Fruit fly (Drosophila melanogaster): ENCODE results near the gene CG43861.

CG43861 gene

dm6 chr2L:20066233-20066650, 49.2 kb upstream of the CG43861 start, which contains the start of gene bwa (continued):
- TF ChIP-seq Elba2 (GFP tag; optimal IDR thresholded peaks at IDR 0.05) (no peak), Ets97D (GFP tag; optimal IDR thresholded peaks at IDR 0.05) (peak; percentile 58), esg (GFP tag; conservative IDR thresholded peaks at IDR 0.05) (no peak), crc (GFP tag; optimal IDR thresholded peaks at IDR 0.05) (no peak)

DNA sequence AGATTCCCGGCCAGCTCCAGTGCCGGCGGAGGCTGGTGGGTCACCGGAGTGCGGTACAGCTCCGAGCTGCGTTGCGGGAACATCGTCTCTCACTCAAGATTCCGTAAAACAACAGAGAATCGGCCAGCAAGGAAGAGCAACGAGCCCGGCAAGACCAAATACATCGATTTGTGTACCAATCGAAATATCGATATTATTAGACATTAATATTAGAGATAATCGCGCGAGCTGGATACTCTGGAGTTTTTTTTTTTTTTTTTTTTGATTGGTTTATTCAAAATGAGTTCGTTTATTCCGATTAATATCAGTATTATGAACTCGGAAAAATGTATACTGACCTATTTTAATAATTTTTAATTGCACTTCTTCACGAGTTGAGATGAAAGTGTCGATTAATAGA, 48.4 kb upstream of the CG43861 start, which contains the start of gene vls:
Gene vls, minus strand, starts transcription at position 164 of the 400 bp plus-strand sequence.
- TF ChIP-seq ro (GFP tag; IDR thresholded peaks at IDR 0.05) (no peak), bigmax (GFP tag; optimal IDR thresholded peaks at IDR 0.05) (no peak), CG15514 (GFP tag; optimal IDR thresholded peaks at IDR 0.05) (peak; percentile 12), CG1792 (GFP tag; optimal IDR thresholded peaks at IDR 0.05) (no peak), CG10979 (tag; optimal IDR thresholded peaks at IDR 0.05) (no peak), CG2129 (GFP tag; IDR thresholded peaks at IDR 0.05; ENCODE audit: partially characterized antibody) (peak; percentile 60), pzg (GFP tag; optimal IDR thresholded peaks at IDR 0.05) (peak; percentile 31), sqz (GFP tag; optimal IDR thresholded peaks at IDR 0.05) (peak; percentile 84), Mad (GFP tag; optimal IDR thresholded peaks at IDR 0.05) (no peak), row (GFP tag; IDR thresholded peaks at IDR 0.05) (peak; percentile 55), CG34224 (GFP tag; IDR thresholded peaks at IDR 0.05; ENCODE audit: partially characterized antibody) (peak; percentile 84), gro (GFP tag; optimal IDR thresholded peaks at IDR 0.05) (no peak), Sry-δ (GFP tag; optimal IDR thresholded peaks at IDR 0.05) (peak; percentile 68), CG10366 (GFP tag; IDR thresholded peaks at IDR 0.05) (no peak), trem (tag; optimal IDR thresholded peaks at IDR 0.05) (peak; percentile 29), nerfin-2 (GFP tag; IDR thresholded peaks at IDR 0.05; ENCODE audit: partially characterized antibody) (peak; percentile 63), CG18262 (tag; optimal IDR thresholded peaks at IDR 0.05) (no peak), HLH4C (GFP tag; IDR thresholded peaks at IDR 0.05; ENCODE audit: partially characterized antibody) (peak; percentile 80), jumu (GFP tag; optimal IDR thresholded peaks at IDR 0.05) (no peak), CG14667 (GFP tag; IDR thresholded peaks at IDR 0.05) (no peak), CG3065 (GFP tag; optimal IDR thresholded peaks at IDR 0.05) (no peak), CG10267 (tag; optimal IDR thresholded peaks at IDR 0.05) (no peak), CG10654 (GFP tag; optimal IDR thresholded peaks at IDR 0.05) (no peak), CG7963 (GFP tag; IDR thresholded peaks at IDR 0.05; ENCODE audit: partially characterized antibody) (peak; percentile 55; the same call in 1 of the 3 replicates), shn (GFP tag; optimal IDR thresholded peaks at IDR 0.05) (no peak), amos (GFP tag; IDR thresholded peaks at IDR 0.05; ENCODE audit: partially characterized antibody) (peak; percentile 78), vnd (GFP tag; IDR thresholded peaks at IDR 0.05; ENCODE audit: partially characterized antibody) (peak; percentile 75), Dfd (GFP tag; optimal IDR thresholded peaks at IDR 0.05) (no peak), Dp (GFP tag; optimal IDR thresholded peaks at IDR 0.05) (peak; percentile 19), CG17568 (GFP tag; optimal IDR thresholded peaks at IDR 0.05) (no peak), CG4328 (GFP tag; optimal IDR thresholded peaks at IDR 0.05) (no peak), D19A (tag; optimal IDR thresholded peaks at IDR 0.05) (peak; percentile 39), CG16863 (GFP tag; optimal IDR thresholded peaks at IDR 0.05) (no peak), Dll (GFP tag; IDR thresholded peaks at IDR 0.05; ENCODE audit: partially characterized antibody) (peak; percentile 87), inv (GFP tag; IDR thresholded peaks at IDR 0.05; ENCODE audit: partially characterized antibody) (peak; percentile 50), CG14860 (GFP tag; IDR thresholded peaks at IDR 0.05; ENCODE audit: partially characterized antibody) (peak; percentile 73), BEAF-32 (GFP tag; optimal IDR thresholded peaks at IDR 0.05) (peak; percentile 73), C15 (GFP tag; IDR thresholded peaks at IDR 0.05) (no peak), CG16813 (GFP tag; IDR thresholded peaks at IDR 0.05; ENCODE audit: partially characterized antibody) (peak; percentile 72), CG12236 (GFP tag; optimal IDR thresholded peaks at IDR 0.05) (no peak), stwl (tag; optimal IDR thresholded peaks at IDR 0.05) (peak; percentile 18), sna (GFP tag; IDR thresholded peaks at IDR 0.05; ENCODE audit: partially characterized antibody) (peak; percentile 79), bbx (GFP tag; IDR thresholded peaks at IDR 0.05; ENCODE audit: partially characterized antibody) (peak; percentile 75), Neu2 (GFP tag; optimal IDR thresholded peaks at IDR 0.05; ENCODE audit: borderline replicate concordance) (no peak)

All from whole organism, embryonic.